Worm (Caenorhabditis elegans): Measurements from ENCODE around the gene rbr-2.
A peak's percentile ranks its signal among the peaks of the same experiment; 100 is the strongest.

ce11 chrIV:10935336-10935735 lies 15.5 kb downstream of the rbr-2 start:
- TF ChIP-seq nhr-77 (tag; optimal IDR thresholded peaks at IDR 0.05) (peak; percentile 75), nhr-11 (tag; optimal IDR thresholded peaks at IDR 0.05) (peak; percentile 93), unc-62 (GFP tag; optimal IDR thresholded peaks at IDR 0.05 in 1 of 2) (peak in 1 of 2 experiments; percentile 98), unc-62 (tag; optimal IDR thresholded peaks at IDR 0.05) (no peak), cey-2 (tag; optimal IDR thresholded peaks at IDR 0.05; ENCODE audit: borderline replicate concordance, insufficient read depth) (no peak), ama-1 (optimal IDR thresholded peaks at IDR 0.05) (peak; percentile 77), lir-3 (tag; optimal IDR thresholded peaks at IDR 0.05) (no peak), ceh-20 (GFP tag; IDR thresholded peaks at IDR 0.05) (peak; percentile 91), lim-7 (GFP tag; IDR thresholded peaks at IDR 0.05) (no peak), jun-1 (tag; optimal IDR thresholded peaks at IDR 0.05) (no peak), ceh-44 (GFP tag; IDR thresholded peaks at IDR 0.05) (no peak; the same call in 1 of the 2 replicates)

All from whole organism, L4 larva.